Fruit fly (Drosophila melanogaster): Measurements from ENCODE around the gene CG5131.

Gene CG5131

DNA sequence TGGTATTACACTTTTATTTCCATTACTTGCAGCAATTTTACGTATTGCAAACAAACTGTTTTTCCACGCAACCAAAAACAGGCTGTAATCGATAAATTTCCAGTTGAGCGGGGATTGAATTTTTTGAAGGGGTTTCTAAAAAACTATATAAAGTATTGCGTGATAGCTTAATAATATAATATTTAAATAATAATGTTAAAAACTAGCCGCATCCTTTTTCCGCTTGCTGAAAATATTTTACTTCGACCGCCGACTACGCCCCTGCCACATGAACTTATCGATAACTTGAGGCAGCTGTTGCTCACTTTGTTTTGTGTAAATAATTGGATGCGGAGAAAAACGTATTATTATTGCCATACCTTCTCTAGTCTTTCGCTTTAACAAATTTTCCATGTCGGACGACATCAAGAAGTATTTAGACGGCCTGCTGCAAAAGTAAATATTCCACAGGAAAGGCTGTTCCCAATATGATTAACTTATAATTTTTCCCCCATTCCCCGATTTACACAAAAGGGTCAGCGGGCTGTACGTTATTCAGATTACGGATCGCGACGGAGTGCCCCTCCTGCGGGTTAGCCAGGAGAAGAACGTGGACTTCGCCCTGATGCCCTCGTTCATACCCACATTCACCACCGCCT is 3.2 kb upstream of the CG5131 start, which contains the start of the genes fws and Lamtor3 (continued):
- TF ChIP-seq CG6808 (GFP tag; optimal IDR thresholded peaks at IDR 0.05) (peak; percentile 92), CG31627 (GFP tag; optimal IDR thresholded peaks at IDR 0.05) (peak; percentile 97), acj6 (GFP tag; optimal IDR thresholded peaks at IDR 0.05) (peak; percentile 99), ss (GFP tag; optimal IDR thresholded peaks at IDR 0.05) (peak; percentile 87 to 93), dsx (GFP tag; optimal IDR thresholded peaks at IDR 0.05; ENCODE audit: poor library complexity, severe bottlenecking) (peak; percentile 97), CG9139 (GFP tag; optimal IDR thresholded peaks at IDR 0.05) (peak; percentile 94), CG16779 (tag; optimal IDR thresholded peaks at IDR 0.05) (peak; percentile 95), net (GFP tag; optimal IDR thresholded peaks at IDR 0.05) (peak; percentile 98), spab (GFP tag; optimal IDR thresholded peaks at IDR 0.05) (peak; percentile 97), Gug (GFP tag; IDR thresholded peaks at IDR 0.05) (peak; percentile 99), CG8119 (GFP tag; IDR thresholded peaks at IDR 0.05) (peak; percentile 99), svp (GFP tag) (peak; percentile 97), Sox15 (GFP tag; optimal IDR thresholded peaks at IDR 0.05) (peak; percentile 99), CG4318 (GFP tag; optimal IDR thresholded peaks at IDR 0.05) (peak; percentile 99), CG32006 (GFP tag; optimal IDR thresholded peaks at IDR 0.05) (peak; percentile 100), eg (GFP tag; IDR thresholded peaks at IDR 0.05) (peak; percentile 100)

- TF ChIP-seq esn (GFP tag; optimal IDR thresholded peaks at IDR 0.05), result no peak
- TF ChIP-seq CG6163 (GFP tag; IDR thresholded peaks at IDR 0.05), result no peak
- TF ChIP-seq OdsH (GFP tag; optimal IDR thresholded peaks at IDR 0.05), result no peak
- no peak for TF ChIP-seq CG4318 (GFP tag; optimal IDR thresholded peaks at IDR 0.05)
- no peak for TF ChIP-seq Blimp-1 (GFP tag; optimal IDR thresholded peaks at IDR 0.05)
- no peak for TF ChIP-seq net (GFP tag; optimal IDR thresholded peaks at IDR 0.05)
- TF ChIP-seq CG11762 (GFP tag; optimal IDR thresholded peaks at IDR 0.05; ENCODE audit: insufficient read depth), result no peak
- TF ChIP-seq Hr38 (GFP tag; optimal IDR thresholded peaks at IDR 0.05), result no peak
- TF ChIP-seq CG6792 (GFP tag; optimal IDR thresholded peaks at IDR 0.05), result no peak
Observed at dm6 chr2L:17485457-17485856, 1.2 kb downstream of the CG5131 start, which contains the start of the genes CG43221 and CG43645. TSS of gene CG43221 (plus strand) at chr2L:17485757. TSS of gene CG43645 (plus strand) at chr2L:17485757.

dm6 chr2L:17486264-17486663 is 2.0 kb downstream of the CG5131 start, which contains the start of gene CG43220:
TSS of gene CG43220 (plus strand) at chr2L:17486564.
- no peak for TF ChIP-seq CG3032 (tag; optimal IDR thresholded peaks at IDR 0.05)
- TF ChIP-seq CG16779 (tag; optimal IDR thresholded peaks at IDR 0.05), result no peak
- no peak for TF ChIP-seq CG15336 (GFP tag; IDR thresholded peaks at IDR 0.05)
- TF ChIP-seq Hr39 (GFP tag; optimal IDR thresholded peaks at IDR 0.05), result no peak
- TF ChIP-seq esn (GFP tag; optimal IDR thresholded peaks at IDR 0.05), result no peak
- TF ChIP-seq Hr38 (GFP tag; optimal IDR thresholded peaks at IDR 0.05), result no peak
- TF ChIP-seq eg (GFP tag; IDR thresholded peaks at IDR 0.05), result no peak
- TF ChIP-seq Met (GFP tag; optimal IDR thresholded peaks at IDR 0.05), result no peak
- no peak for TF ChIP-seq CG6808 (GFP tag; optimal IDR thresholded peaks at IDR 0.05)
- no peak for TF ChIP-seq Eip78C (GFP tag)
- TF ChIP-seq CG8632 (GFP tag; optimal IDR thresholded peaks at IDR 0.05), result no peak
- no peak for TF ChIP-seq ss (GFP tag; optimal IDR thresholded peaks at IDR 0.05)
- TF ChIP-seq CG32006 (GFP tag; optimal IDR thresholded peaks at IDR 0.05), result no peak

- TF ChIP-seq CG4318 (GFP tag; optimal IDR thresholded peaks at IDR 0.05), result no peak
- TF ChIP-seq Hr39 (GFP tag; optimal IDR thresholded peaks at IDR 0.05), result no peak
- TF ChIP-seq Hr4 (GFP tag; optimal IDR thresholded peaks at IDR 0.05), result no peak
- no peak for TF ChIP-seq Eip78C (GFP tag)
- no peak for TF ChIP-seq Lpt (GFP tag; optimal IDR thresholded peaks at IDR 0.05)
- no peak for TF ChIP-seq ss (GFP tag; optimal IDR thresholded peaks at IDR 0.05)
- no peak for TF ChIP-seq fd59A (GFP tag; optimal IDR thresholded peaks at IDR 0.05)
- no peak for TF ChIP-seq dsx (GFP tag; optimal IDR thresholded peaks at IDR 0.05; ENCODE audit: poor library complexity, severe bottlenecking)
- TF ChIP-seq CG9139 (GFP tag; optimal IDR thresholded peaks at IDR 0.05), result no peak
- TF ChIP-seq Eip75B (GFP tag; optimal IDR thresholded peaks at IDR 0.05), result no peak
- TF ChIP-seq vri (GFP tag; optimal IDR thresholded peaks at IDR 0.05), result no peak
- TF ChIP-seq Ets21C (GFP tag; optimal IDR thresholded peaks at IDR 0.05), result no peak
- TF ChIP-seq CG15336 (GFP tag; IDR thresholded peaks at IDR 0.05), result peak; percentile 49; the same call in 1 of the 2 replicates
- TF ChIP-seq CG8632 (GFP tag; optimal IDR thresholded peaks at IDR 0.05), result no peak
- TF ChIP-seq Hr38 (GFP tag; optimal IDR thresholded peaks at IDR 0.05), result no peak
- no peak for TF ChIP-seq pdm3 (GFP tag; optimal IDR thresholded peaks at IDR 0.05)
- no peak for TF ChIP-seq CG11902 (GFP tag; optimal IDR thresholded peaks at IDR 0.05)
- no peak for TF ChIP-seq spab (GFP tag; optimal IDR thresholded peaks at IDR 0.05)
- TF ChIP-seq CG8119 (GFP tag; IDR thresholded peaks at IDR 0.05), result peak; percentile 65
- no peak for TF ChIP-seq eg (GFP tag; IDR thresholded peaks at IDR 0.05)
- TF ChIP-seq acj6 (GFP tag; optimal IDR thresholded peaks at IDR 0.05), result peak; percentile 16
- no peak for TF ChIP-seq CG8319 (GFP tag; optimal IDR thresholded peaks at IDR 0.05)
- TF ChIP-seq Blimp-1 (GFP tag; optimal IDR thresholded peaks at IDR 0.05), result no peak
- peak; percentile 89 for TF ChIP-seq CG32006 (GFP tag; optimal IDR thresholded peaks at IDR 0.05)
Observed at dm6 chr2L:17492680-17493079, 8.4 kb downstream of the CG5131 start.

Measured in whole organism, prepupa.